Fruit fly (Drosophila melanogaster) whole organism, embryonic: ENCODE data around the gene CG3368.

Source experiments
- ATbp ChIP-seq: fragments of 200-800 bp; sonication (Bioruptor generic); optimal IDR thresholded peaks from 2 replicates; lab custom pipeline; 2017; ENCODE audit warnings: missing biosample characterization, mild to moderate bottlenecking, missing genetic modification characterization, missing genetic modification reagents
- Awh ChIP-seq: fragments of 200-800 bp; sonication (Bioruptor generic); IDR thresholded peaks from 2 replicates; pipeline ENCODE4, ENCODE4 v1.3.6; 2022; ENCODE audit warnings: missing biosample characterization, missing genetic modification characterization
- CG11695 ChIP-seq: fragments of 200-800 bp; sonication (Bioruptor generic); IDR thresholded peaks from 3 replicates; pipeline ENCODE4 v1.3.6; 2022; ENCODE audit warnings: missing biosample characterization, missing genetic modification characterization
- CG12391 ChIP-seq: fragments of 200-800 bp; sonication (Bioruptor generic); optimal IDR thresholded peaks from 3 replicates; lab custom pipeline; 2018; ENCODE audit warnings: missing biosample characterization, mild to moderate bottlenecking, missing genetic modification characterization, moderate library complexity
- CG13894 ChIP-seq: fragments of 200-800 bp; sonication (Bioruptor generic); optimal IDR thresholded peaks from 3 replicates; lab custom pipeline; 2018; ENCODE audit warnings: missing biosample characterization, mild to moderate bottlenecking, missing genetic modification characterization, moderate library complexity
- CG14860 ChIP-seq: fragments of 200-800 bp; sonication (Bioruptor generic); IDR thresholded peaks from 3 replicates; pipeline ENCODE4 v1.3.6; 2022; ENCODE audit warnings: missing biosample characterization, missing genetic modification characterization; ENCODE audit not compliant: partially characterized antibody
- CG1529 ChIP-seq: fragments of 200-800 bp; sonication (Bioruptor generic); optimal IDR thresholded peaks from 3 replicates; lab custom pipeline; 2018; ENCODE audit warnings: missing biosample characterization, missing genetic modification characterization
- CG1647 ChIP-seq: fragments of 200-800 bp; sonication (Bioruptor generic); optimal IDR thresholded peaks from 3 replicates; lab custom pipeline; 2016; ENCODE audit warnings: missing biosample characterization, missing genetic modification characterization
- CG16815 ChIP-seq: fragments of 200-800 bp; sonication (Bioruptor generic); optimal IDR thresholded peaks from 3 replicates; lab custom pipeline; 2017; ENCODE audit warnings: missing biosample characterization, mild to moderate bottlenecking, missing genetic modification characterization
- CG30431 ChIP-seq: fragments of 200-800 bp; sonication (Bioruptor generic); optimal IDR thresholded peaks from 2 replicates; lab custom pipeline; 2017; ENCODE audit warnings: missing biosample characterization, missing genetic modification characterization
- CG6791 ChIP-seq: fragments of 200-800 bp; sonication (Bioruptor generic); IDR thresholded peaks from 3 replicates; pipeline ENCODE4 v1.3.6; 2022; ENCODE audit warnings: missing biosample characterization, missing genetic modification characterization; ENCODE audit not compliant: partially characterized antibody
- D19A ChIP-seq: fragments of 200-800 bp; optimal IDR thresholded peaks from 3 replicates; lab custom pipeline; 2019; ENCODE audit warnings: missing biosample characterization, mild to moderate bottlenecking, missing genetic modification characterization, moderate library complexity
- Dad ChIP-seq: fragments of 200-800 bp; sonication (Bioruptor generic); optimal IDR thresholded peaks from 3 replicates; lab custom pipeline; 2016; ENCODE audit warnings: missing biosample characterization, missing genetic modification characterization
- Deaf1 ChIP-seq: fragments of 200-800 bp; optimal IDR thresholded peaks from 3 replicates; lab custom pipeline; 2019; ENCODE audit warnings: missing biosample characterization, mild to moderate bottlenecking, missing genetic modification characterization, moderate library complexity
- Dek ChIP-seq: fragments of 200-800 bp; sonication (Bioruptor generic); optimal IDR thresholded peaks from 3 replicates; lab custom pipeline; 2019; ENCODE audit warnings: missing biosample characterization, mild to moderate bottlenecking, missing genetic modification characterization, moderate library complexity
- Doc3 ChIP-seq: fragments of 200-800 bp; sonication (Bioruptor generic); IDR thresholded peaks from 3 replicates; pipeline ENCODE4 v1.3.6; 2022; ENCODE audit warnings: missing biosample characterization, missing genetic modification characterization; ENCODE audit not compliant: partially characterized antibody
- Drgx ChIP-seq: fragments of 200-800 bp; sonication (Bioruptor generic); IDR thresholded peaks from 2 replicates; pipeline ENCODE4 v1.3.6; 2022; ENCODE audit warnings: missing biosample characterization, missing genetic modification characterization
- Ets97D ChIP-seq: fragments of 200-800 bp; sonication (Bioruptor generic); optimal IDR thresholded peaks from 3 replicates; lab custom pipeline; 2016; ENCODE audit warnings: missing biosample characterization, missing genetic modification characterization
- Hey ChIP-seq: fragments of 200-800 bp; sonication (Bioruptor generic); optimal IDR thresholded peaks from 3 replicates; lab custom pipeline; 2018; ENCODE audit warnings: missing biosample characterization, mild to moderate bottlenecking, missing genetic modification characterization
- Hr51 ChIP-seq, 2 experiments: fragments of 200-800 bp; sonication (Bioruptor generic); optimal IDR thresholded peaks; 2 replicates in 1 of 2; 3 replicates in 1 of 2; lab custom pipeline; 2016 to 2018; ENCODE audit warnings: missing biosample characterization in 2 of 2, missing genetic modification characterization in 2 of 2, mild to moderate bottlenecking in 1 of 2, moderate library complexity in 1 of 2
- Hr78 ChIP-seq, 2 experiments: fragments of 200-800 bp in 1 of 2; fragments of >200 bp in 1 of 2; sonication (Bioruptor generic) in 1 of 2; optimal IDR thresholded peaks; 2 replicates each; lab custom pipeline; 2017 to 2019; ENCODE audit warnings: missing biosample characterization in 2 of 2, missing genetic modification characterization in 2 of 2, mild to moderate bottlenecking in 1 of 2, moderate library complexity in 1 of 2
- Lim3 ChIP-seq: fragments of 200-800 bp; sonication (Bioruptor generic); IDR thresholded peaks from 2 replicates; pipeline ENCODE4 v1.3.6; 2022; ENCODE audit warnings: missing biosample characterization, missing genetic modification characterization
- NC2β ChIP-seq: fragments of 200-800 bp; sonication (Bioruptor generic); optimal IDR thresholded peaks from 2 replicates; lab custom pipeline; 2016; ENCODE audit warnings: missing biosample characterization, missing genetic modification characterization
- Nf-YB ChIP-seq: fragments of 200-800 bp; sonication (Bioruptor generic); optimal IDR thresholded peaks from 3 replicates; lab custom pipeline; 2019; ENCODE audit warnings: missing biosample characterization, mild to moderate bottlenecking, missing genetic modification characterization, moderate library complexity
- Nf-YC ChIP-seq: fragments of 200-800 bp; optimal IDR thresholded peaks from 3 replicates; lab custom pipeline; 2019; ENCODE audit warnings: missing biosample characterization, mild to moderate bottlenecking, missing genetic modification characterization, moderate library complexity
- Opbp ChIP-seq: fragments of 200-800 bp; sonication (Bioruptor generic); IDR thresholded peaks from 3 replicates; pipeline ENCODE4 v1.3.6; 2022; ENCODE audit warnings: missing biosample characterization, missing genetic modification characterization; ENCODE audit not compliant: partially characterized antibody
- Scr ChIP-seq: fragments of 200-800 bp; sonication (Bioruptor generic); IDR thresholded peaks from 2 replicates; pipeline ENCODE4 v1.3.6; 2022; ENCODE audit warnings: missing biosample characterization, missing genetic modification characterization; ENCODE audit not compliant: partially characterized antibody
- Sin3A ChIP-seq: fragments of >200 bp; optimal IDR thresholded peaks from 2 replicates; lab custom pipeline; 2018
- Sox100B ChIP-seq: fragments of 200-800 bp; sonication (Bioruptor generic); optimal IDR thresholded peaks from 3 replicates; lab custom pipeline; 2018; ENCODE audit warnings: missing biosample characterization, mild to moderate bottlenecking, missing genetic modification characterization
- Stat92E ChIP-seq, 3 experiments: fragments of >200 bp in 2 of 3; fragments of 200-800 bp in 1 of 3; sonication (Bioruptor generic) in 1 of 3; optimal IDR thresholded peaks; 2 replicates each; lab custom pipeline; 2017 to 2019; ENCODE audit warnings: missing biosample characterization in 3 of 3, missing genetic modification characterization in 3 of 3, mild to moderate bottlenecking in 1 of 3, moderate library complexity in 1 of 3
- Tbp ChIP-seq: fragments of >200 bp; optimal IDR thresholded peaks from 2 replicates; lab custom pipeline; 2018; ENCODE audit warnings: missing biosample characterization, missing genetic modification characterization
- Usf ChIP-seq: fragments of 200-800 bp; sonication (Bioruptor generic); optimal IDR thresholded peaks from 2 replicates; lab custom pipeline; 2017; ENCODE audit warnings: missing genotype, missing biosample characterization, missing genetic modification characterization
- cas ChIP-seq: fragments of 200-800 bp; sonication (Bioruptor generic); IDR thresholded peaks from 2 replicates; pipeline ENCODE4 v1.3.6; 2022; ENCODE audit warnings: missing biosample characterization, missing genetic modification characterization
- chm ChIP-seq: fragments of 200-800 bp; sonication (Bioruptor generic); IDR thresholded peaks from 2 replicates; pipeline ENCODE4 v1.3.6; 2022; ENCODE audit warnings: missing biosample characterization, missing genetic modification characterization
- exex ChIP-seq: fragments of 200-800 bp; sonication (Bioruptor generic); optimal IDR thresholded peaks from 4 replicates; lab custom pipeline; 2018; ENCODE audit warnings: missing biosample characterization, mild to moderate bottlenecking, missing genetic modification characterization, moderate library complexity
- gfzf ChIP-seq: fragments of 200-800 bp; sonication (Bioruptor generic); optimal IDR thresholded peaks from 2 replicates; lab custom pipeline; 2016; ENCODE audit warnings: missing biosample characterization, mild to moderate bottlenecking, missing genetic modification characterization, moderate library complexity
- ham ChIP-seq: fragments of 200-800 bp; sonication (Bioruptor generic); IDR thresholded peaks from 2 replicates; pipeline ENCODE4 v1.3.6; 2022; ENCODE audit warnings: missing biosample characterization, missing genetic modification characterization
- hb ChIP-seq: fragments of 200-800 bp; sonication (Bioruptor generic); IDR thresholded peaks from 3 replicates; pipeline ENCODE4 v1.3.6; 2022; ENCODE audit warnings: missing biosample characterization, missing genetic modification characterization; ENCODE audit not compliant: partially characterized antibody
- jigr1 ChIP-seq: fragments of 200-800 bp; sonication (Bioruptor generic); IDR thresholded peaks from 3 replicates; pipeline ENCODE4 v1.3.6; 2022; ENCODE audit warnings: missing biosample characterization, missing genetic modification characterization
- pb ChIP-seq: fragments of 200-800 bp; sonication (Bioruptor generic); optimal IDR thresholded peaks from 3 replicates; lab custom pipeline; 2016; ENCODE audit warnings: missing biosample characterization, missing genetic modification characterization
- phol ChIP-seq: fragments of 200-800 bp; sonication (Bioruptor generic); optimal IDR thresholded peaks from 3 replicates; lab custom pipeline; 2018; ENCODE audit warnings: missing biosample characterization, mild to moderate bottlenecking, missing genetic modification characterization, moderate library complexity
- pzg ChIP-seq: fragments of 200-800 bp; sonication (Bioruptor generic); optimal IDR thresholded peaks from 3 replicates; lab custom pipeline; 2018; ENCODE audit warnings: missing biosample characterization, mild to moderate bottlenecking, missing genetic modification characterization, moderate library complexity
- repo ChIP-seq: fragments of 200-800 bp; sonication (Bioruptor generic); optimal IDR thresholded peaks from 2 replicates; lab custom pipeline; 2016; ENCODE audit warnings: missing biosample characterization, missing genetic modification characterization
- ro ChIP-seq: fragments of 200-800 bp; sonication (Bioruptor generic); IDR thresholded peaks from 2 replicates; pipeline ENCODE4 v1.3.6; 2022; ENCODE audit warnings: missing biosample characterization, missing genetic modification characterization
- sd ChIP-seq: fragments of 200-800 bp; sonication (Bioruptor generic); optimal IDR thresholded peaks from 3 replicates; lab custom pipeline; 2018; ENCODE audit warnings: missing biosample characterization, mild to moderate bottlenecking, missing genetic modification characterization, moderate library complexity
- shn ChIP-seq: fragments of 200-800 bp; sonication (Bioruptor generic); optimal IDR thresholded peaks from 3 replicates; lab custom pipeline; 2016; ENCODE audit warnings: missing biosample characterization, missing genetic modification characterization
- slp2 ChIP-seq: fragments of 200-800 bp; sonication (Bioruptor generic); optimal IDR thresholded peaks from 2 replicates; lab custom pipeline; 2016; ENCODE audit warnings: missing biosample characterization, missing genetic modification characterization
- tup ChIP-seq: fragments of 200-800 bp; sonication (Bioruptor generic); optimal IDR thresholded peaks from 2 replicates; lab custom pipeline; 2016; ENCODE audit warnings: missing biosample characterization, mild to moderate bottlenecking, missing genetic modification characterization, moderate library complexity
- twi ChIP-seq: fragments of 200-800 bp; optimal IDR thresholded peaks from 2 replicates; lab custom pipeline; 2019; ENCODE audit warnings: missing biosample characterization, mild to moderate bottlenecking, missing genetic modification characterization, moderate library complexity

The CG3368 gene

dm6 chr3R:27246264-27246663 is 37.3 kb upstream of the CG3368 start (continued):
- peak; percentile 62 for TF ChIP-seq CG16815 (GFP tag; lab: Kevin White, UChicago)
- TF ChIP-seq pb (GFP tag; lab: Kevin White, UChicago), result no peak
- no peak for TF ChIP-seq Usf (GFP tag; lab: Kevin White, UChicago)
- TF ChIP-seq shn (GFP tag; lab: Kevin White, UChicago), result no peak
- peak; percentile 60 for TF ChIP-seq CG1529 (GFP tag; lab: Kevin White, UChicago)
- TF ChIP-seq Hr78 (GFP tag; optimal IDR thresholded peaks at IDR 0.05; lab: Kevin White, UChicago), result peak in 1 of 2 experiments; percentile 81
- TF ChIP-seq Sox100B, result peak; percentile 90
- no peak for TF ChIP-seq Dad (GFP tag; lab: Kevin White, UChicago)
- no peak for TF ChIP-seq Hey (tag; lab: Kevin White, UChicago)
- TF ChIP-seq tup (GFP tag; lab: Kevin White, UChicago), result no peak
- peak; percentile 78 for TF ChIP-seq sd (tag; lab: Kevin White, UChicago)
- TF ChIP-seq Scr (GFP tag; lab: Robert Waterston, UW), result no peak
- no peak for TF ChIP-seq CG1647
- no peak for TF ChIP-seq jigr1 (GFP tag; lab: Robert Waterston, UW)
- no peak for TF ChIP-seq gfzf (GFP tag; lab: Kevin White, UChicago)
- TF ChIP-seq Lim3 (GFP tag; lab: Robert Waterston, UW), result no peak
- TF ChIP-seq chm (GFP tag; lab: Robert Waterston, UW), result no peak
- no peak for TF ChIP-seq Doc3 (GFP tag; lab: Robert Waterston, UW)
- TF ChIP-seq CG30431, result peak; percentile 12
- peak; percentile 53 for TF ChIP-seq ATbp (GFP tag; lab: Kevin White, UChicago)
- TF ChIP-seq Dek, result peak; percentile 33
- no peak for TF ChIP-seq Tbp
- no peak for TF ChIP-seq hb (GFP tag; lab: Robert Waterston, UW)
- TF ChIP-seq Drgx, result peak; percentile 43; the same call in 1 of the 2 replicates
- no peak for TF ChIP-seq ham (GFP tag; lab: Robert Waterston, UW)
- no peak for TF ChIP-seq Awh (GFP tag; lab: Robert Waterston, UW)
- no peak for TF ChIP-seq slp2 (GFP tag; lab: Kevin White, UChicago)
- TF ChIP-seq Ets97D (GFP tag; lab: Kevin White, UChicago), result no peak
- no peak for TF ChIP-seq exex (tag; lab: Kevin White, UChicago)
- peak; percentile 71 for TF ChIP-seq Nf-YB
- no peak for TF ChIP-seq CG6791 (GFP tag; lab: Robert Waterston, UW)
- TF ChIP-seq Sin3A, result no peak
- TF ChIP-seq Hr51 (GFP tag; optimal IDR thresholded peaks at IDR 0.05; lab: Kevin White, UChicago), result peak in 1 of 2 experiments; percentile 94

- peak; percentile 32 for TF ChIP-seq Deaf1
- no peak for TF ChIP-seq Opbp (GFP tag; lab: Robert Waterston, UW)
- TF ChIP-seq sd (tag; lab: Kevin White, UChicago), result peak; percentile 88
- peak; percentile 37 for TF ChIP-seq Nf-YC (tag; lab: Kevin White, UChicago)
These were observed 35.7 kb upstream of the CG3368 start, which contains the start of gene CG5984 for dm6 chr3R:27247892-27248291. TSS of gene CG5984 (minus strand) at chr3R:27247992.

- no peak for TF ChIP-seq twi
- TF ChIP-seq CG13894 (tag; lab: Kevin White, UChicago), result no peak
- TF ChIP-seq gfzf (GFP tag; lab: Kevin White, UChicago), result no peak
- no peak for TF ChIP-seq slp2 (GFP tag; lab: Kevin White, UChicago)
- no peak for TF ChIP-seq Stat92E (GFP tag; optimal IDR thresholded peaks at IDR 0.05; lab: Kevin White, UChicago)
- TF ChIP-seq CG11695 (GFP tag; lab: Robert Waterston, UW), result no peak
- TF ChIP-seq ro (GFP tag; lab: Robert Waterston, UW), result no peak
- no peak for TF ChIP-seq CG14860
- TF ChIP-seq cas, result no peak
- TF ChIP-seq D19A (tag; lab: Kevin White, UChicago), result no peak
- no peak for TF ChIP-seq repo (GFP tag; lab: Kevin White, UChicago)
- TF ChIP-seq pzg (GFP tag; lab: Kevin White, UChicago), result no peak
- no peak for TF ChIP-seq CG12391 (tag; lab: Kevin White, UChicago)
- no peak for TF ChIP-seq phol (tag; lab: Kevin White, UChicago)
- TF ChIP-seq NC2β, result no peak
These were observed 32.7 kb upstream of the CG3368 start, which contains the start of the genes TTLL6B and TfIIA-L for dm6 chr3R:27250907-27251306. TSS of gene TTLL6B (minus strand) at chr3R:27251007. TSS of gene TfIIA-L (plus strand) at chr3R:27251112.
